Fruit fly (Drosophila melanogaster) whole organism, embryonic: ENCODE results near the gene Tcs4.

Experiments
- CG10209 ChIP-seq: fragments of 200-800 bp; sonication (Bioruptor generic); optimal IDR thresholded peaks from 3 replicates; lab custom pipeline; 2017; ENCODE audit warnings: missing biosample characterization, mild to moderate bottlenecking, missing genetic modification characterization, missing genetic modification reagents
- CG17912 ChIP-seq: fragments of 200-800 bp; sonication (Bioruptor generic); optimal IDR thresholded peaks from 2 replicates; lab custom pipeline; 2018; ENCODE audit warnings: missing biosample characterization, mild to moderate bottlenecking, missing genetic modification characterization
- CG2199 ChIP-seq: fragments of 200-800 bp; sonication (Bioruptor generic); IDR thresholded peaks from 3 replicates; pipeline ENCODE4 v1.3.6; 2022; ENCODE audit warnings: missing biosample characterization, missing genetic modification characterization
- CG6683 ChIP-seq: fragments of 200-800 bp; sonication (Bioruptor generic); optimal IDR thresholded peaks from 2 replicates; lab custom pipeline; 2017; ENCODE audit warnings: missing biosample characterization, mild to moderate bottlenecking, missing genetic modification characterization, missing genetic modification reagents
- CG7786 ChIP-seq: fragments of 200-800 bp; sonication (Bioruptor generic); optimal IDR thresholded peaks from 2 replicates; lab custom pipeline; 2016; ENCODE audit warnings: missing biosample characterization, missing genetic modification characterization
- gcm2 ChIP-seq: fragments of 200-800 bp; sonication (Bioruptor generic); optimal IDR thresholded peaks from 2 replicates; lab custom pipeline; 2016; ENCODE audit warnings: missing biosample characterization, missing genetic modification characterization
- grau ChIP-seq: fragments of 200-800 bp; optimal IDR thresholded peaks from 3 replicates; lab custom pipeline; 2019; ENCODE audit warnings: missing biosample characterization, mild to moderate bottlenecking, missing genetic modification characterization, moderate library complexity
- oc ChIP-seq: fragments of 200-800 bp; sonication (Bioruptor generic); optimal IDR thresholded peaks from 2 replicates; lab custom pipeline; 2018; ENCODE audit warnings: missing biosample characterization, mild to moderate bottlenecking, missing genetic modification characterization, moderate library complexity
- sima ChIP-seq: fragments of 200-800 bp; sonication (Bioruptor generic); optimal IDR thresholded peaks from 2 replicates; lab custom pipeline; 2016; ENCODE audit warnings: missing biosample characterization, missing genetic modification characterization
- sisA ChIP-seq: fragments of 200-800 bp; sonication (Bioruptor generic); IDR thresholded peaks from 2 replicates; pipeline ENCODE4 v1.3.6; 2022; ENCODE audit warnings: missing biosample characterization, missing genetic modification characterization

dm6 chrX:19662583-19663195 lies 38.9 kb downstream of the Tcs4 start:
- TF ChIP-seq CG6683 (GFP tag; lab: Kevin White, UChicago) (no peak), CG7786 (GFP tag; lab: Kevin White, UChicago) (no peak), oc (tag; lab: Kevin White, UChicago) (no peak), gcm2 (GFP tag; lab: Kevin White, UChicago) (no peak), CG17912 (GFP tag; lab: Kevin White, UChicago) (no peak), sisA (no peak), sima (GFP tag; lab: Kevin White, UChicago) (no peak), grau (tag; lab: Kevin White, UChicago) (no peak), CG2199 (no peak), CG10209 (no peak)
